Worm (Caenorhabditis elegans) whole organism, young adult: Measurements from ENCODE around the gene R12B2.2.

Experiments used
- B0019.2 ChIP-seq: fragments of 200-800 bp; sonication (Bioruptor generic); conservative IDR thresholded peaks from 2 replicates; pipeline ENCODE4 v1.3.6; 2022; ENCODE audit warnings: missing genetic modification reagents, missing genetic modification characterization, missing compliant biosample characterization
- B0261.1 ChIP-seq: sonication (generic microtip); optimal IDR thresholded peaks from 2 replicates; lab custom pipeline; 2016; ENCODE audit warnings: mild to moderate bottlenecking, missing genetic modification characterization, moderate library complexity, missing compliant biosample characterization
- C17E4.6 ChIP-seq: fragments of 200-800 bp; sonication (Bioruptor generic); IDR thresholded peaks from 2 replicates; pipeline ENCODE4 v1.3.6; 2022; ENCODE audit warnings: missing genetic modification reagents, missing genetic modification characterization, missing compliant biosample characterization
- F22D6.2 ChIP-seq: sonication (generic microtip); optimal IDR thresholded peaks from 2 replicates; lab custom pipeline; 2016; ENCODE audit warnings: mild to moderate bottlenecking, missing genetic modification characterization, missing compliant biosample characterization
- F23B12.7 ChIP-seq: sonication (generic microtip); optimal IDR thresholded peaks from 2 replicates; lab custom pipeline; 2017; ENCODE audit warnings: missing genetic modification characterization, mild to moderate bottlenecking, missing compliant biosample characterization, antibody characterized with exemption, moderate library complexity; ENCODE audit not compliant: insufficient read depth
- F37B4.10 ChIP-seq: fragments of 200-800 bp; sonication (Bioruptor generic); IDR thresholded peaks from 2 replicates; pipeline ENCODE4 v1.3.6; 2022; ENCODE audit warnings: missing genetic modification characterization, missing compliant biosample characterization
- F39B2.1 ChIP-seq: fragments of 200-800 bp; sonication (Bioruptor generic); IDR thresholded peaks from 2 replicates; pipeline ENCODE4 v1.3.6; 2022; ENCODE audit warnings: missing genetic modification reagents, missing genetic modification characterization, missing compliant biosample characterization
- F52B5.7 ChIP-seq: sonication (generic microtip); optimal IDR thresholded peaks from 2 replicates; lab custom pipeline; 2016; ENCODE audit warnings: mild to moderate bottlenecking, missing genetic modification characterization, missing compliant biosample characterization
- Y79H2A.3 ChIP-seq: fragments of 200-800 bp; sonication (Bioruptor generic); conservative IDR thresholded peaks from 2 replicates; pipeline ENCODE4 v1.3.6; 2022; ENCODE audit warnings: missing genetic modification reagents, missing genetic modification characterization, missing compliant biosample characterization
- akir-1 ChIP-seq: fragments of 200-800 bp; sonication (Bioruptor generic); optimal IDR thresholded peaks from 2 replicates; lab custom pipeline; 2018; ENCODE audit warnings: mild to moderate bottlenecking, missing genetic modification characterization, moderate library complexity, missing compliant biosample characterization
- aptf-3 ChIP-seq: fragments of 200-800 bp; sonication (Bioruptor generic); IDR thresholded peaks from 2 replicates; pipeline ENCODE4 v1.3.6; 2022; ENCODE audit warnings: missing genetic modification characterization, missing compliant biosample characterization
- attf-3 ChIP-seq: fragments of 200-800 bp; sonication (Bioruptor generic); conservative IDR thresholded peaks from 2 replicates; pipeline ENCODE4 v1.3.6; 2022; ENCODE audit warnings: missing genetic modification reagents, missing genetic modification characterization, missing compliant biosample characterization
- attf-5 ChIP-seq: fragments of 200-800 bp; sonication (Bioruptor generic); optimal IDR thresholded peaks from 2 replicates; lab custom pipeline; 2018; ENCODE audit warnings: mild to moderate bottlenecking, missing genetic modification characterization, missing compliant biosample characterization
- bed-2 ChIP-seq: fragments of 200-800 bp; sonication (Bioruptor generic); IDR thresholded peaks from 2 replicates; pipeline ENCODE4 v1.3.6; 2022; ENCODE audit warnings: missing genetic modification reagents, missing genetic modification characterization, missing compliant biosample characterization
- chd-7 ChIP-seq: sonication (generic microtip); optimal IDR thresholded peaks from 2 replicates; lab custom pipeline; 2016; ENCODE audit warnings: mild to moderate bottlenecking, missing genetic modification characterization, moderate library complexity, missing compliant biosample characterization
- dox-1 ChIP-seq: fragments of 200-800 bp; sonication (Bioruptor generic); IDR thresholded peaks from 2 replicates; pipeline ENCODE4 v1.3.6; 2022; ENCODE audit warnings: missing genetic modification reagents, missing genetic modification characterization, missing compliant biosample characterization
- dpl-1 ChIP-seq: fragments of 150-350 bp; optimal IDR thresholded peaks from 2 replicates; lab custom pipeline; 2014; ENCODE audit warnings: missing biosample characterization, missing genetic modification reagents, missing genetic modification characterization
- egl-44 ChIP-seq: fragments of 200-800 bp; sonication (Bioruptor generic); IDR thresholded peaks from 2 replicates; pipeline ENCODE4 v1.3.6; 2022; ENCODE audit warnings: missing genetic modification reagents, missing genetic modification characterization, missing compliant biosample characterization
- egrh-3 ChIP-seq: fragments of 200-800 bp; sonication (Bioruptor generic); IDR thresholded peaks from 2 replicates; pipeline ENCODE4 v1.3.6; 2022; ENCODE audit warnings: missing genetic modification reagents, missing genetic modification characterization, missing compliant biosample characterization
- ets-4 ChIP-seq: fragments of 200-800 bp; sonication (Bioruptor generic); optimal IDR thresholded peaks from 2 replicates; lab custom pipeline; 2018; ENCODE audit warnings: mild to moderate bottlenecking, missing genetic modification characterization, missing compliant biosample characterization
- gei-17 ChIP-seq: fragments of 200-800 bp; sonication (Bioruptor generic); optimal IDR thresholded peaks from 2 replicates; lab custom pipeline; 2018; ENCODE audit warnings: mild to moderate bottlenecking, missing genetic modification characterization, missing compliant biosample characterization
- him-1 ChIP-seq: sonication (generic microtip); optimal IDR thresholded peaks from 2 replicates; lab custom pipeline; 2016; ENCODE audit warnings: missing genotype, missing genetic modification reagents, missing genetic modification characterization, missing compliant biosample characterization
- hlh-12 ChIP-seq: sonication (generic microtip); optimal IDR thresholded peaks from 2 replicates; lab custom pipeline; 2016; ENCODE audit warnings: missing genetic modification characterization, missing compliant biosample characterization
- hmg-1.2 ChIP-seq: fragments of 200-800 bp; sonication (Bioruptor generic); IDR thresholded peaks from 2 replicates; pipeline ENCODE4 v1.3.6; 2022; ENCODE audit warnings: missing genetic modification reagents, missing genetic modification characterization, missing compliant biosample characterization
- hrde-1 ChIP-seq: sonication (generic microtip); optimal IDR thresholded peaks from 2 replicates; lab custom pipeline; 2016; ENCODE audit warnings: missing genetic modification characterization, mild to moderate bottlenecking, missing compliant biosample characterization, moderate library complexity, missing genotype, missing genetic modification reagents, borderline replicate concordance
- let-526 ChIP-seq: fragments of 200-800 bp; sonication (Bioruptor generic); IDR thresholded peaks from 2 replicates; pipeline ENCODE4 v1.3.6; 2022; ENCODE audit warnings: missing genetic modification reagents, missing genetic modification characterization, missing compliant biosample characterization
- lin-35 ChIP-seq, 3 experiments: fragments of 150-350 bp in 2 of 3; sonication (generic microtip) in 1 of 3; optimal IDR thresholded peaks; 2 replicates each; lab custom pipeline; 2014 to 2018; ENCODE audit warnings: missing biosample characterization in 3 of 3, missing genetic modification characterization in 3 of 3, missing genetic modification reagents in 3 of 3
- lsy-27 ChIP-seq: sonication (generic microtip); optimal IDR thresholded peaks from 2 replicates; lab custom pipeline; 2017; ENCODE audit warnings: missing genetic modification characterization, mild to moderate bottlenecking, missing compliant biosample characterization, antibody characterized with exemption, missing genotype, borderline replicate concordance; ENCODE audit not compliant: insufficient read depth
- mcd-1 ChIP-seq: fragments of 200-800 bp; sonication (Bioruptor generic); IDR thresholded peaks from 2 replicates; pipeline ENCODE4 v1.3.6; 2022; ENCODE audit warnings: missing genetic modification reagents, missing genetic modification characterization, missing compliant biosample characterization
- mel-28 ChIP-seq: sonication (generic microtip); optimal IDR thresholded peaks from 2 replicates; lab custom pipeline; 2016; ENCODE audit warnings: borderline replicate concordance, mild to moderate bottlenecking, missing genetic modification characterization, missing compliant biosample characterization
- mxl-1 ChIP-seq: sonication (generic microtip); optimal IDR thresholded peaks from 2 replicates; lab custom pipeline; 2016; ENCODE audit warnings: missing genetic modification characterization, missing compliant biosample characterization
- nhr-179 ChIP-seq: sonication (generic microtip); optimal IDR thresholded peaks from 2 replicates; lab custom pipeline; 2016; ENCODE audit warnings: mild to moderate bottlenecking, missing genetic modification characterization, missing compliant biosample characterization
- nhr-80 ChIP-seq: sonication (generic microtip); optimal IDR thresholded peaks from 2 replicates; lab custom pipeline; 2016; ENCODE audit warnings: missing genetic modification characterization, missing compliant biosample characterization
- nhr-90 ChIP-seq: sonication (generic microtip); optimal IDR thresholded peaks from 2 replicates; lab custom pipeline; 2016; ENCODE audit warnings: missing genotype, mild to moderate bottlenecking, missing genetic modification characterization, missing compliant biosample characterization
- rcor-1 ChIP-seq: fragments of 200-800 bp; sonication (Bioruptor generic); IDR thresholded peaks from 2 replicates; pipeline ENCODE4 v1.3.6; 2022; ENCODE audit warnings: missing genetic modification reagents, missing genetic modification characterization, missing compliant biosample characterization
- rec-8 ChIP-seq, 2 experiments: sonication (generic microtip); optimal IDR thresholded peaks; 2 replicates each; lab custom pipeline; 2016; ENCODE audit warnings: mild to moderate bottlenecking in 2 of 2, missing genetic modification characterization in 2 of 2, missing genetic modification reagents in 2 of 2, missing genotype in 2 of 2, missing biosample characterization in 1 of 2, missing compliant biosample characterization in 1 of 2, moderate library complexity in 1 of 2
- repo-1 ChIP-seq: sonication (generic microtip); optimal IDR thresholded peaks from 2 replicates; lab custom pipeline; 2017; ENCODE audit warnings: mild to moderate bottlenecking, missing genetic modification characterization, missing compliant biosample characterization
- rpc-1 ChIP-seq, 2 experiments: fragments of 150-350 bp in 1 of 2; sonication (generic microtip) in 1 of 2; optimal IDR thresholded peaks; 2 replicates each; lab custom pipeline; 2014 to 2018; ENCODE audit warnings: missing biosample characterization in 1 of 2, missing genetic modification characterization in 1 of 2, missing genetic modification reagents in 1 of 2, missing genotype in 1 of 2
- sdz-38 ChIP-seq: sonication (generic microtip); optimal IDR thresholded peaks from 2 replicates; lab custom pipeline; 2016; ENCODE audit warnings: missing genotype, missing genetic modification characterization, missing compliant biosample characterization
- sea-2 ChIP-seq: fragments of 200-800 bp; sonication (Bioruptor generic); IDR thresholded peaks from 2 replicates; pipeline ENCODE4 v1.3.6; 2022; ENCODE audit warnings: missing genetic modification characterization, missing compliant biosample characterization
- snpc-3.4 ChIP-seq: sonication (generic microtip); optimal IDR thresholded peaks from 2 replicates; lab custom pipeline; 2017; ENCODE audit warnings: missing genetic modification characterization, mild to moderate bottlenecking, missing compliant biosample characterization, antibody characterized with exemption, moderate library complexity, missing genotype, missing genetic modification reagents
- snpc-4 ChIP-seq, 5 experiments: fragments of 150-350 bp in 1 of 5; sonication (generic microtip) in 4 of 5; optimal IDR thresholded peaks; 2 replicates each; lab custom pipeline; 2014 to 2018; ENCODE audit warnings: missing genetic modification characterization in 5 of 5, missing biosample characterization in 3 of 5, antibody characterized with exemption in 2 of 5, mild to moderate bottlenecking in 2 of 5, missing compliant biosample characterization in 2 of 5, missing genotype in 2 of 5, moderate library complexity in 2 of 5, missing genetic modification reagents in 1 of 5
- sptf-2 ChIP-seq: fragments of 200-800 bp; sonication (Bioruptor generic); optimal IDR thresholded peaks from 2 replicates; lab custom pipeline; 2018; ENCODE audit warnings: mild to moderate bottlenecking, missing genetic modification characterization, missing compliant biosample characterization
- unc-130 ChIP-seq: sonication (generic microtip); optimal IDR thresholded peaks from 2 replicates; lab custom pipeline; 2016; ENCODE audit warnings: missing genetic modification reagents, missing genetic modification characterization, missing compliant biosample characterization
- ztf-25 ChIP-seq: fragments of 200-800 bp; sonication (Bioruptor generic); IDR thresholded peaks from 2 replicates; pipeline ENCODE4 v1.3.6; 2022; ENCODE audit warnings: missing genetic modification reagents, missing genetic modification characterization, missing compliant biosample characterization
- ztf-6 ChIP-seq: fragments of 200-800 bp; sonication (Bioruptor generic); IDR thresholded peaks from 2 replicates; pipeline ENCODE4 v1.3.6; 2022; ENCODE audit warnings: missing genetic modification reagents, missing genetic modification characterization, missing compliant biosample characterization

Gene R12B2.2

DNA sequence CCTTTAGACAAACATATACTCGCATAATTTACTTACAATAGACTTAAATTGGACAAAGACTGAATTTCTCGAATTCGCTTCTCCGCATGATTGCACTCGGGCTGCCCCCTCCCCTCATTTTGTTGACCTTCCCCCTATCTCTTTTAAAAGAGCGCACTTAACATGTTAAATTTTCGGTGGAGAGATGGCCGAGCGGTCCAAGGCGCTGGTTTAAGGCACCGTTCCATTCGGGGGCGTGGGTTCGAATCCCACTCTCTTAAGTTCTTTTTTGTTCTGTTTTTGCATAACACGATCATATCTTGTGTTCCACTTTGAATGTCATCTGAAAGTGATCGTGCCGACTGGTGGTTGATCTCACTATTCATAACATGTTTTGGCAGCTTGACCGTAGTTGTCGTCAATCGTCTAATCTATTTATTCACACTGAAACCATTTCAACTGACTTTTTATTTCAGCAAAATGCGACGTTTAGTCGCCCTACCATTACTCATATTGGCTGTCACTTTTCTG is 37.0 kb upstream of the R12B2.2 start, which contains the start of gene cutl-23 (continued):
- peak; percentile 26 for TF ChIP-seq hlh-12
- peak; percentile 73 for TF ChIP-seq nhr-90 (tag; lab: Kevin White, UChicago)
- TF ChIP-seq chd-7 = no peak
- TF ChIP-seq ztf-25 = peak; percentile 70; the same call in 1 of the 2 replicates
- TF ChIP-seq F23B12.7 (tag; lab: Kevin White, UChicago) = peak; percentile 18
- no peak for TF ChIP-seq akir-1 (GFP tag; lab: Kevin White, UChicago)
- TF ChIP-seq ztf-6 (GFP tag; lab: Robert Waterston, UW) = no peak
- peak; percentile 66 for TF ChIP-seq snpc-3.4 (tag; lab: Kevin White, UChicago)
- TF ChIP-seq egrh-3 = peak; percentile 47; the same call in 1 of the 2 replicates
- TF ChIP-seq aptf-3 (GFP tag; lab: Robert Waterston, UW) = no peak
- TF ChIP-seq sdz-38 = no peak
- no peak for TF ChIP-seq gei-17 (GFP tag; lab: Kevin White, UChicago)
- TF ChIP-seq hrde-1 (tag; lab: Kevin White, UChicago) = peak; percentile 42
- TF ChIP-seq sea-2 (GFP tag; lab: Robert Waterston, UW) = no peak
- TF ChIP-seq F52B5.7 (tag; lab: Kevin White, UChicago) = no peak
- no peak for TF ChIP-seq sptf-2 (GFP tag; lab: Kevin White, UChicago)
- TF ChIP-seq mxl-1 (tag; lab: Kevin White, UChicago) = peak; percentile 41
- TF ChIP-seq repo-1 (tag; lab: Kevin White, UChicago) = no peak
- 0 out of 2 replicates have a peak, but pooled peaks have one; percentile 41 for TF ChIP-seq attf-3
- TF ChIP-seq dpl-1 (GFP tag; lab: Kevin White, UChicago) = no peak
- no peak for TF ChIP-seq bed-2 (GFP tag; lab: Robert Waterston, UW)
- TF ChIP-seq nhr-80 (tag; lab: Kevin White, UChicago) = no peak
- peak; percentile 64; the same call in 1 of the 2 replicates for TF ChIP-seq dox-1 (GFP tag; lab: Robert Waterston, UW)
- no peak for TF ChIP-seq egl-44 (GFP tag; lab: Robert Waterston, UW)
- TF ChIP-seq him-1 (tag; lab: Kevin White, UChicago) = peak; percentile 94
- peak; percentile 44 for TF ChIP-seq attf-5 (GFP tag; lab: Kevin White, UChicago)
- peak; percentile 34 for TF ChIP-seq unc-130 (GFP tag; lab: Kevin White, UChicago)
- TF ChIP-seq Y79H2A.3 (GFP tag; lab: Robert Waterston, UW) = no peak
- peak; percentile 55 to 71 for TF ChIP-seq rec-8 (tag; optimal IDR thresholded peaks at IDR 0.05; lab: Kevin White, UChicago)
- TF ChIP-seq F22D6.2 = no peak
- TF ChIP-seq lin-35 (GFP tag; optimal IDR thresholded peaks at IDR 0.05; lab: Kevin White, UChicago) = peak in 1 of 3 experiments; percentile 31
- TF ChIP-seq mcd-1 = 0 out of 2 replicates have a peak, but pooled peaks have one; percentile 19
- peak; percentile 67 for TF ChIP-seq hmg-1.2 (GFP tag; lab: Robert Waterston, UW)
- no peak for TF ChIP-seq snpc-4 (GFP tag; optimal IDR thresholded peaks at IDR 0.05; lab: Kevin White, UChicago)
- TF ChIP-seq snpc-4 (tag; optimal IDR thresholded peaks at IDR 0.05; lab: Kevin White, UChicago) = peak in 2 of 4 experiments; percentile 16 to 37
- peak; percentile 89 for TF ChIP-seq rpc-1 (optimal IDR thresholded peaks at IDR 0.05; lab: Kevin White, UChicago)
- TF ChIP-seq rpc-1 (tag; optimal IDR thresholded peaks at IDR 0.05; lab: Kevin White, UChicago) = peak; percentile 88
- TF ChIP-seq nhr-179 (tag; lab: Kevin White, UChicago) = peak; percentile 20
- no peak for TF ChIP-seq ets-4 (GFP tag; lab: Kevin White, UChicago)
- TF ChIP-seq mel-28 = no peak
- no peak for TF ChIP-seq lsy-27
- no peak for TF ChIP-seq rcor-1 (GFP tag; lab: Robert Waterston, UW)
- TF ChIP-seq let-526 (GFP tag; lab: Robert Waterston, UW) = no peak
- 0 out of 2 replicates have a peak, but pooled peaks have one; percentile 39 for TF ChIP-seq F39B2.1 (GFP tag; lab: Robert Waterston, UW)
- peak; percentile 87 for TF ChIP-seq B0261.1 (tag; lab: Kevin White, UChicago)
- TF ChIP-seq B0019.2 (GFP tag; lab: Robert Waterston, UW) = no peak
- TF ChIP-seq F37B4.10 (GFP tag; lab: Robert Waterston, UW) = no peak
- TF ChIP-seq C17E4.6 (GFP tag; lab: Robert Waterston, UW) = no peak
